Worm (Caenorhabditis elegans) whole organism, early embryonic: ENCODE results near the gene Y54G11A.9.
A peak's percentile ranks its signal among the peaks of the same experiment; 100 is the strongest.
"Not testable (repeated sequence)": the region's sequence is repeated elsewhere in the genome, so short reads cannot be mapped to it uniquely, and the experiment has no call there.

ENCODE experiments used
- B0310.2 ChIP-seq: sonication (generic microtip); optimal IDR thresholded peaks from 2 replicates; lab custom pipeline; 2016; ENCODE audit warnings: mild to moderate bottlenecking, missing genetic modification characterization, missing compliant biosample characterization
- F13C5.2 ChIP-seq: sonication (generic microtip); optimal IDR thresholded peaks from 2 replicates; lab custom pipeline; 2017; ENCODE audit warnings: mild to moderate bottlenecking, missing genetic modification characterization, inconsistent platforms, missing compliant biosample characterization
- aly-1 ChIP-seq: sonication (generic microtip); optimal IDR thresholded peaks from 2 replicates; lab custom pipeline; 2016; ENCODE audit warnings: missing genetic modification characterization, missing compliant biosample characterization
- ama-1 ChIP-seq: fragments of 150-350 bp; optimal IDR thresholded peaks from 2 replicates; lab custom pipeline; 2014
- ceh-13 ChIP-seq: fragments of 200-800 bp; sonication (Bioruptor generic); optimal IDR thresholded peaks from 2 replicates; lab custom pipeline; 2018; ENCODE audit warnings: mild to moderate bottlenecking, missing genetic modification characterization, missing compliant biosample characterization
- ceh-36 ChIP-seq: sonication (generic microtip); optimal IDR thresholded peaks from 2 replicates; lab custom pipeline; 2016; ENCODE audit warnings: missing genetic modification characterization, inconsistent platforms, missing compliant biosample characterization
- ets-7 ChIP-seq: sonication (generic microtip); optimal IDR thresholded peaks from 2 replicates; lab custom pipeline; 2016; ENCODE audit warnings: missing genotype, missing genetic modification characterization, missing compliant biosample characterization
- flt-1 ChIP-seq: fragments of 200-800 bp; sonication (Bioruptor generic); IDR thresholded peaks from 2 replicates; pipeline ENCODE4 v1.3.6; 2022; ENCODE audit warnings: missing genetic modification characterization, missing compliant biosample characterization
- hmbx-1 ChIP-seq: sonication (generic microtip); optimal IDR thresholded peaks from 2 replicates; lab custom pipeline; 2016; ENCODE audit warnings: mild to moderate bottlenecking, missing genetic modification characterization, missing compliant biosample characterization
- hmg-4 ChIP-seq: fragments of 200-800 bp; sonication (Bioruptor generic); optimal IDR thresholded peaks from 2 replicates; lab custom pipeline; 2018; ENCODE audit warnings: mild to moderate bottlenecking, missing genetic modification characterization, missing compliant biosample characterization
- hnd-1 ChIP-seq: sonication (generic microtip); optimal IDR thresholded peaks from 2 replicates; lab custom pipeline; 2016; ENCODE audit warnings: missing genetic modification characterization, missing compliant biosample characterization
- pes-1 ChIP-seq: fragments of 200-800 bp; sonication (Bioruptor generic); IDR thresholded peaks from 2 replicates; pipeline ENCODE4 v1.3.6; 2022; ENCODE audit warnings: missing genetic modification reagents, missing genetic modification characterization, missing compliant biosample characterization
- scrt-1 ChIP-seq: fragments of 200-800 bp; sonication (Bioruptor generic); IDR thresholded peaks from 2 replicates; pipeline ENCODE4 v1.3.6; 2022; ENCODE audit warnings: missing genetic modification characterization, missing compliant biosample characterization
- sea-1 ChIP-seq: fragments of 200-800 bp; sonication (Bioruptor generic); conservative IDR thresholded peaks from 2 replicates; pipeline ENCODE4 v1.3.6; 2022; ENCODE audit warnings: missing genetic modification characterization, missing compliant biosample characterization
- tbx-11 ChIP-seq: fragments of 200-800 bp; sonication (Bioruptor generic); IDR thresholded peaks from 2 replicates; pipeline ENCODE4 v1.3.6; 2022; ENCODE audit warnings: missing genetic modification characterization, missing compliant biosample characterization
- tbx-37 ChIP-seq: fragments of 200-800 bp; sonication (Bioruptor generic); conservative IDR thresholded peaks from 2 replicates; pipeline ENCODE4 v1.3.6; 2022; ENCODE audit warnings: missing genetic modification reagents, missing genetic modification characterization, missing compliant biosample characterization
- tra-4 ChIP-seq: sonication (generic microtip); optimal IDR thresholded peaks from 2 replicates; lab custom pipeline; 2017; ENCODE audit warnings: missing genetic modification characterization, missing compliant biosample characterization

Gene Y54G11A.9

DNA sequence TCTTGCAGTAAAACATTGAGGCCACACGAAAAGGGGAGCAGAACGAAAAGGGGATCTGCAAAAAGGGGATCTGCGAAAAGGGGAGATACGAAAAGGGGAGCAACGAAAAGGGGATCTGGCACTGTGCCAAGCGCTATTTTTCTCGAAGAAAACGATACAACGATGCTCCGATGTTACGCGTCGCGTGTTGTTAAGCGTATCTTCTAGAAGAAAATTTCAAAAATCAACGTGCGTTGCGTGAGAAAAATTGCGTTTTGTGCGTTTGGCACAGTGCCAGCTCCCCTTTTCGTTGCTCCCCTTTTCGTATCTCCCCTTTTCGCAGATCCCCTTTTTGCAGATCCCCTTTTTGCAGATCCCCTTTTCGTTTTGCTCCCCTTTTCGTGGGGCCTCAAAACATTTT is at the start of gene Y54G11A.9:
Y54G11A.9 (minus strand) TSS at position 196 of the 400 bp plus-strand sequence.
- TF ChIP-seq ama-1 (lab: Kevin White, UChicago); tbx-11; F13C5.2 (tag; lab: Kevin White, UChicago): not testable (repeated sequence)

ce11 chrII:14393766-14394165 is 47.5 kb upstream of the Y54G11A.9 start:
- TF ChIP-seq tra-4 (no peak), B0310.2 (no peak), tbx-11 (no peak), F13C5.2 (tag; lab: Kevin White, UChicago) (no peak), hmg-4 (GFP tag; lab: Kevin White, UChicago) (no peak)

- TF ChIP-seq pes-1 (GFP tag; lab: Robert Waterston, UW) (no peak), hmg-4 (GFP tag; lab: Kevin White, UChicago) (peak; percentile 29), F13C5.2 (tag; lab: Kevin White, UChicago) (peak; percentile 4), hmbx-1 (tag; lab: Kevin White, UChicago) (no peak), tbx-11 (0 out of 2 replicates have a peak, but pooled peaks have one; percentile 9), scrt-1 (no peak)
Observed at ce11 chrII:14390036-14390763, 44.0 kb upstream of the Y54G11A.9 start, which contains the start of the genes kbp-3 and nurf-1. TSS of gene kbp-3 (minus strand) at chrII:14390078. TSS of gene nurf-1 (plus strand) at chrII:14390713.

DNA sequence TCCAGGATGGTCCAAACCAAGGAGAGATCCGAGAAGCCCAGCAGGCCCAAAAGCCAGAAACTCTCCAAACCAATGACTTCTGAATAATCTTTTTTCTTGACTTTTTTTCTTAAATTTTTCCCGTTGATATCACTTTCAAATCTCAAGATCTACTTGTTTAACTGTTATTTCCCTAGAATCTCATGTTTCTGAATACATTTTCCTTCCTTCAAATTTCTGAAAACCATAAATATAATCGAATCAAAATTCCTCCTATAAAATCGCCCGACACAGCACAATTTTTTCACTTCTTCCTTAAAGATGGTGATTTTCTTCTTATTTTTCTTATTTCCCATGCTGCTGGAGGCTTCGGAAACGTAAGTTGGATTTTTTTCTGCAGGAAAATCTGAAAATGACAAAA is 42.0 kb upstream of the Y54G11A.9 start, which contains the start of gene F26H11.8:
F26H11.8 (plus strand) TSS at position 301 of the 400 bp plus-strand sequence.
- no peak for TF ChIP-seq ceh-36 (tag; lab: Kevin White, UChicago)
- no peak for TF ChIP-seq tra-4
- no peak for TF ChIP-seq flt-1 (GFP tag; lab: Robert Waterston, UW)
- TF ChIP-seq B0310.2: no peak
- TF ChIP-seq ama-1 (lab: Kevin White, UChicago): no peak
- no peak for TF ChIP-seq aly-1
- no peak for TF ChIP-seq ceh-13 (GFP tag; lab: Kevin White, UChicago)

- no peak for TF ChIP-seq B0310.2
- TF ChIP-seq F13C5.2 (tag; lab: Kevin White, UChicago): peak; percentile 66
- no peak for TF ChIP-seq ama-1 (lab: Kevin White, UChicago)
- TF ChIP-seq flt-1 (GFP tag; lab: Robert Waterston, UW): no peak
- TF ChIP-seq sea-1: no peak
Observed at ce11 chrII:14383644-14384043, 37.4 kb upstream of the Y54G11A.9 start, which contains the start of gene mes-2. TSS of gene mes-2 (plus strand) at chrII:14383973.

- TF ChIP-seq ceh-36 (tag; lab: Kevin White, UChicago) (no peak), hmg-4 (GFP tag; lab: Kevin White, UChicago) (no peak), F13C5.2 (tag; lab: Kevin White, UChicago) (no peak), pes-1 (GFP tag; lab: Robert Waterston, UW) (no peak), ceh-13 (GFP tag; lab: Kevin White, UChicago) (no peak), aly-1 (no peak), sea-1 (no peak), hmbx-1 (tag; lab: Kevin White, UChicago) (no peak), ets-7 (tag; lab: Kevin White, UChicago) (no peak), B0310.2 (no peak), tbx-37 (GFP tag; lab: Robert Waterston, UW) (no peak), tbx-11 (no peak), hnd-1 (tag; lab: Kevin White, UChicago) (no peak), scrt-1 (no peak), flt-1 (GFP tag; lab: Robert Waterston, UW) (no peak), ama-1 (lab: Kevin White, UChicago) (no peak)
Observed at ce11 chrII:14381450-14381849, 35.2 kb upstream of the Y54G11A.9 start, which contains the start of gene sdz-26. TSS of gene sdz-26 (plus strand) at chrII:14381750.

ce11 chrII:14380778-14381177 is 34.5 kb upstream of the Y54G11A.9 start:
- TF ChIP-seq ama-1 (lab: Kevin White, UChicago) (no peak), tbx-11 (no peak), ceh-13 (GFP tag; lab: Kevin White, UChicago) (no peak), hnd-1 (tag; lab: Kevin White, UChicago) (no peak), hmbx-1 (tag; lab: Kevin White, UChicago) (no peak), B0310.2 (no peak), F13C5.2 (tag; lab: Kevin White, UChicago) (no peak), tbx-37 (GFP tag; lab: Robert Waterston, UW) (no peak), scrt-1 (no peak), sea-1 (no peak), ceh-36 (tag; lab: Kevin White, UChicago) (no peak), tra-4 (no peak), ets-7 (tag; lab: Kevin White, UChicago) (no peak), flt-1 (GFP tag; lab: Robert Waterston, UW) (no peak), pes-1 (GFP tag; lab: Robert Waterston, UW) (no peak), hmg-4 (GFP tag; lab: Kevin White, UChicago) (no peak), aly-1 (no peak)

- TF ChIP-seq flt-1 (GFP tag; lab: Robert Waterston, UW) (no peak), tra-4 (no peak), aly-1 (no peak), ama-1 (lab: Kevin White, UChicago) (no peak)
Observed at ce11 chrII:14377796-14378195, 31.6 kb upstream of the Y54G11A.9 start, which contains the start of gene acr-20. TSS of gene acr-20 (minus strand) at chrII:14377896.
